Fruit fly (Drosophila melanogaster) whole organism, embryonic: ENCODE results near the gene st.
A peak's percentile ranks its signal among the peaks of the same experiment; 100 is the strongest.

ENCODE experiments used
- Abd-B ChIP-seq: fragments of 200-800 bp; sonication (Bioruptor generic); optimal IDR thresholded peaks from 2 replicates; lab custom pipeline; 2018; ENCODE audit warnings: missing biosample characterization, mild to moderate bottlenecking, missing genetic modification characterization, moderate library complexity
- B-H2 ChIP-seq: fragments of 200-800 bp; sonication (Bioruptor generic); optimal IDR thresholded peaks from 2 replicates; lab custom pipeline; 2018; ENCODE audit warnings: missing biosample characterization, mild to moderate bottlenecking, missing genetic modification characterization
- Blimp-1 ChIP-seq: fragments of 200-800 bp; sonication (Bioruptor generic); optimal IDR thresholded peaks from 3 replicates; lab custom pipeline; 2018; ENCODE audit warnings: missing biosample characterization, missing genetic modification characterization, mild to moderate bottlenecking, moderate library complexity, missing genetic modification reagents
- CG10209 ChIP-seq: fragments of 200-800 bp; sonication (Bioruptor generic); optimal IDR thresholded peaks from 3 replicates; lab custom pipeline; 2017; ENCODE audit warnings: missing biosample characterization, mild to moderate bottlenecking, missing genetic modification characterization, missing genetic modification reagents
- CG13424 ChIP-seq: fragments of 200-800 bp; sonication (Bioruptor generic); optimal IDR thresholded peaks from 2 replicates; lab custom pipeline; 2019; ENCODE audit warnings: missing biosample characterization, mild to moderate bottlenecking, missing genetic modification characterization, moderate library complexity
- CG14860 ChIP-seq: fragments of 200-800 bp; sonication (Bioruptor generic); IDR thresholded peaks from 3 replicates; pipeline ENCODE4 v1.3.6; 2022; ENCODE audit warnings: missing biosample characterization, missing genetic modification characterization; ENCODE audit not compliant: partially characterized antibody
- CG15073 ChIP-seq: fragments of 200-800 bp; sonication (Bioruptor generic); optimal IDR thresholded peaks from 2 replicates; lab custom pipeline; 2016; ENCODE audit warnings: missing biosample characterization, missing genetic modification characterization
- CG15479 ChIP-seq: fragments of 200-800 bp; sonication (Bioruptor generic); optimal IDR thresholded peaks from 3 replicates; lab custom pipeline; 2019; ENCODE audit warnings: missing biosample characterization, mild to moderate bottlenecking, missing genetic modification characterization, moderate library complexity
- CG17359 ChIP-seq: fragments of 200-800 bp; sonication (Bioruptor generic); optimal IDR thresholded peaks from 3 replicates; lab custom pipeline; 2018; ENCODE audit warnings: missing biosample characterization, mild to moderate bottlenecking, missing genetic modification characterization, moderate library complexity
- CG17385 ChIP-seq: fragments of 200-800 bp; sonication (Bioruptor generic); optimal IDR thresholded peaks from 3 replicates; lab custom pipeline; 2018; ENCODE audit warnings: missing biosample characterization, mild to moderate bottlenecking, missing genetic modification characterization
- CG17802 ChIP-seq: fragments of 200-800 bp; sonication (Bioruptor generic); optimal IDR thresholded peaks from 2 replicates; lab custom pipeline; 2018; ENCODE audit warnings: missing biosample characterization, mild to moderate bottlenecking, missing genetic modification characterization, moderate library complexity
- CG17829 ChIP-seq: fragments of 200-800 bp; optimal IDR thresholded peaks from 2 replicates; lab custom pipeline; 2019; ENCODE audit warnings: missing biosample characterization, mild to moderate bottlenecking, missing genetic modification characterization, moderate library complexity
- CG1792 ChIP-seq: fragments of 200-800 bp; sonication (Bioruptor generic); optimal IDR thresholded peaks from 2 replicates; lab custom pipeline; 2016; ENCODE audit warnings: missing biosample characterization, missing genetic modification characterization
- CG18262 ChIP-seq: fragments of 200-800 bp; optimal IDR thresholded peaks from 3 replicates; lab custom pipeline; 2019; ENCODE audit warnings: missing biosample characterization, mild to moderate bottlenecking, missing genetic modification characterization, moderate library complexity
- CG1832 ChIP-seq: fragments of 200-800 bp; sonication (Bioruptor generic); optimal IDR thresholded peaks from 2 replicates; lab custom pipeline; 2017; ENCODE audit warnings: missing biosample characterization, mild to moderate bottlenecking, missing genetic modification characterization, inconsistent platforms
- CG2889 ChIP-seq: fragments of 200-800 bp; sonication (Bioruptor generic); IDR thresholded peaks from 3 replicates; pipeline ENCODE4 v1.3.6; 2022; ENCODE audit warnings: missing biosample characterization, missing genetic modification characterization
- CG3847 ChIP-seq: fragments of 200-800 bp; sonication (Bioruptor generic); IDR thresholded peaks from 2 replicates; pipeline ENCODE4 v1.3.6; 2022; ENCODE audit warnings: missing biosample characterization, missing genetic modification characterization
- CG7839 ChIP-seq: fragments of 200-800 bp; sonication (Bioruptor generic); optimal IDR thresholded peaks from 3 replicates; lab custom pipeline; 2018; ENCODE audit warnings: missing biosample characterization, mild to moderate bottlenecking, missing genetic modification characterization, moderate library complexity
- CG8281 ChIP-seq: fragments of 200-800 bp; sonication (Bioruptor generic); optimal IDR thresholded peaks from 2 replicates; lab custom pipeline; 2018; ENCODE audit warnings: missing biosample characterization, mild to moderate bottlenecking, missing genetic modification characterization, moderate library complexity
- Chrac-16 ChIP-seq: fragments of 200-800 bp; sonication (Bioruptor generic); optimal IDR thresholded peaks from 3 replicates; lab custom pipeline; 2016; ENCODE audit warnings: missing biosample characterization, missing genetic modification characterization
- Drgx ChIP-seq: fragments of 200-800 bp; sonication (Bioruptor generic); IDR thresholded peaks from 2 replicates; pipeline ENCODE4 v1.3.6; 2022; ENCODE audit warnings: missing biosample characterization, missing genetic modification characterization
- E2f2 ChIP-seq: fragments of 200-800 bp; sonication (Bioruptor generic); IDR thresholded peaks from 2 replicates; pipeline ENCODE4 v1.3.6; 2022; ENCODE audit warnings: missing biosample characterization, missing genetic modification characterization
- Hr51 ChIP-seq, 2 experiments: fragments of 200-800 bp; sonication (Bioruptor generic); optimal IDR thresholded peaks; 2 replicates in 1 of 2; 3 replicates in 1 of 2; lab custom pipeline; 2016 to 2018; ENCODE audit warnings: missing biosample characterization in 2 of 2, missing genetic modification characterization in 2 of 2, mild to moderate bottlenecking in 1 of 2, moderate library complexity in 1 of 2
- Jarid2 ChIP-seq: fragments of 200-800 bp; sonication (Bioruptor generic); optimal IDR thresholded peaks from 3 replicates; lab custom pipeline; 2017; ENCODE audit warnings: mild to moderate bottlenecking, missing biosample characterization, missing genetic modification reagents, missing genetic modification characterization
- Mes4 ChIP-seq: fragments of 200-800 bp; sonication (Bioruptor generic); optimal IDR thresholded peaks from 2 replicates; lab custom pipeline; 2016; ENCODE audit warnings: missing biosample characterization, missing genetic modification characterization
- Mrtf ChIP-seq: fragments of 200-800 bp; sonication (Bioruptor generic); IDR thresholded peaks from 3 replicates; pipeline ENCODE4 v1.3.6; 2022; ENCODE audit warnings: missing biosample characterization, missing genetic modification characterization
- Pdp1 ChIP-seq, 2 experiments: fragments of 200-800 bp; sonication (Bioruptor generic); optimal IDR thresholded peaks; 3 replicates each; lab custom pipeline; 2016; ENCODE audit warnings: missing biosample characterization in 2 of 2, missing genetic modification characterization in 2 of 2, mild to moderate bottlenecking in 1 of 2, moderate library complexity in 1 of 2
- Xrp1 ChIP-seq: fragments of 200-800 bp; sonication (Bioruptor generic); IDR thresholded peaks from 2 replicates; pipeline ENCODE4 v1.3.6; 2022; ENCODE audit warnings: missing biosample characterization, missing genetic modification characterization
- ab ChIP-seq: fragments of 200-800 bp; sonication (Bioruptor generic); optimal IDR thresholded peaks from 2 replicates; lab custom pipeline; 2016; ENCODE audit warnings: missing biosample characterization, missing genetic modification characterization
- amos ChIP-seq: fragments of 200-800 bp; sonication (Bioruptor generic); IDR thresholded peaks from 2 replicates; pipeline ENCODE4 v1.3.6; 2022; ENCODE audit warnings: missing biosample characterization, missing genetic modification characterization; ENCODE audit not compliant: partially characterized antibody
- cato ChIP-seq: fragments of 200-800 bp; sonication (Bioruptor generic); optimal IDR thresholded peaks from 2 replicates; lab custom pipeline; 2016; ENCODE audit warnings: missing biosample characterization, missing genetic modification characterization, borderline replicate concordance
- ci ChIP-seq: fragments of 200-800 bp; sonication (Bioruptor generic); IDR thresholded peaks from 3 replicates; pipeline ENCODE4 v1.3.6; 2022; ENCODE audit warnings: missing biosample characterization, missing genetic modification characterization
- da ChIP-seq: fragments of 200-800 bp; sonication (Bioruptor generic); optimal IDR thresholded peaks from 2 replicates; lab custom pipeline; 2016; ENCODE audit warnings: missing biosample characterization, missing genetic modification characterization
- dati ChIP-seq: fragments of 200-800 bp; sonication (Bioruptor generic); IDR thresholded peaks from 2 replicates; pipeline ENCODE4 v1.3.6; 2022; ENCODE audit warnings: missing biosample characterization, missing genetic modification characterization
- dmrt99B ChIP-seq: fragments of 200-800 bp; sonication (Bioruptor generic); optimal IDR thresholded peaks from 2 replicates; lab custom pipeline; 2018; ENCODE audit warnings: missing biosample characterization, mild to moderate bottlenecking, missing genetic modification characterization, moderate library complexity
- esg ChIP-seq: fragments of 200-800 bp; sonication (Bioruptor generic); conservative IDR thresholded peaks from 2 replicates; pipeline ENCODE4 v1.3.6; 2022; ENCODE audit warnings: missing biosample characterization, missing genetic modification characterization
- fru ChIP-seq: fragments of >200 bp; optimal IDR thresholded peaks from 2 replicates; lab custom pipeline; 2017
- ham ChIP-seq: fragments of 200-800 bp; sonication (Bioruptor generic); IDR thresholded peaks from 2 replicates; pipeline ENCODE4 v1.3.6; 2022; ENCODE audit warnings: missing biosample characterization, missing genetic modification characterization
- jigr1 ChIP-seq: fragments of 200-800 bp; sonication (Bioruptor generic); IDR thresholded peaks from 3 replicates; pipeline ENCODE4 v1.3.6; 2022; ENCODE audit warnings: missing biosample characterization, missing genetic modification characterization
- jumu ChIP-seq: fragments of 200-800 bp; sonication (Bioruptor generic); optimal IDR thresholded peaks from 3 replicates; lab custom pipeline; 2016; ENCODE audit warnings: missing biosample characterization, missing genetic modification characterization
- kah ChIP-seq: fragments of 200-800 bp; sonication (Bioruptor generic); optimal IDR thresholded peaks from 2 replicates; lab custom pipeline; 2018; ENCODE audit warnings: missing biosample characterization, mild to moderate bottlenecking, missing genetic modification characterization
- kni ChIP-seq: fragments of 200-800 bp; sonication (Bioruptor generic); optimal IDR thresholded peaks from 3 replicates; lab custom pipeline; 2017; ENCODE audit warnings: mild to moderate bottlenecking, missing biosample characterization, missing genetic modification reagents, missing genetic modification characterization
- lab ChIP-seq: fragments of 200-800 bp; sonication (Bioruptor generic); optimal IDR thresholded peaks from 3 replicates; lab custom pipeline; 2017; ENCODE audit warnings: missing biosample characterization, missing genetic modification characterization, mild to moderate bottlenecking, moderate library complexity, missing genetic modification reagents
- lmd ChIP-seq: fragments of 200-800 bp; sonication (Bioruptor generic); IDR thresholded peaks from 2 replicates; pipeline ENCODE4 v1.3.6; 2022; ENCODE audit warnings: missing biosample characterization, missing genetic modification characterization
- ranshi ChIP-seq: fragments of 200-800 bp; sonication (Bioruptor generic); IDR thresholded peaks from 2 replicates; pipeline ENCODE4 v1.3.6; 2022; ENCODE audit warnings: missing biosample characterization, missing genetic modification characterization
- row ChIP-seq: fragments of 200-800 bp; sonication (Bioruptor generic); IDR thresholded peaks from 3 replicates; pipeline ENCODE4 v1.3.6; 2022; ENCODE audit warnings: missing biosample characterization, missing genetic modification characterization
- sens ChIP-seq: fragments of 200-800 bp; sonication (Bioruptor generic); peaks from one replicate; lab custom pipeline; 2016; ENCODE audit warnings: missing biosample characterization, missing genetic modification characterization
- sisA ChIP-seq: fragments of 200-800 bp; sonication (Bioruptor generic); IDR thresholded peaks from 2 replicates; pipeline ENCODE4 v1.3.6; 2022; ENCODE audit warnings: missing biosample characterization, missing genetic modification characterization
- trh ChIP-seq: fragments of 200-800 bp; sonication (Bioruptor generic); optimal IDR thresholded peaks from 2 replicates; lab custom pipeline; 2016; ENCODE audit warnings: missing biosample characterization, missing genetic modification characterization
- zfh2 ChIP-seq: fragments of 200-800 bp; sonication (Bioruptor generic); optimal IDR thresholded peaks from 2 replicates; lab custom pipeline; 2016; ENCODE audit warnings: missing biosample characterization, missing genetic modification characterization

Gene st

DNA sequence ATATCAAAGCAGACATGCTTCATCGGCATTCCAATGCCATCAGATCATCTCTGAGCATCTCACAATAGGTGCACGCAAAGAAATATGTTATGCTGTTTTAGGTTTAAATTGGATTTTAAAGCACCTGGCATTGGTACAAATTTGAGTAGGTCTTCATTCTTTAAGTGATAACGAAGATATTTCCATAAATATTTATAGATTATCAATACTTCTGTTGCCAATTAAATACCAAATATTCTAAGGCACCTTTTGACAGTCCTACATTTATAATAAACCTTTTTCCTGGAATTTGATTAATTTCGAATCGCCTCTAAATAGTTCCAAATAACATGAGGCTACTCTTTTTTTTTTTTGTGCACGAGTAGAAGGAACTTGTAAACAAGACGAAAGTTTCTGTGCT is 23.3 kb upstream of the st start (continued):
- TF ChIP-seq esg (GFP tag; lab: Robert Waterston, UW) (0 out of 2 replicates have a peak, but pooled peaks have one; percentile 5), jumu (GFP tag; lab: Kevin White, UChicago) (no peak), lab (GFP tag; lab: Kevin White, UChicago) (peak; percentile 32), CG17359 (peak; percentile 29), CG13424 (tag; lab: Kevin White, UChicago) (peak; percentile 5), da (GFP tag; lab: Kevin White, UChicago) (no peak), trh (GFP tag; lab: Kevin White, UChicago) (no peak), CG7839 (tag; lab: Kevin White, UChicago) (peak; percentile 53), zfh2 (no peak), dmrt99B (tag; lab: Kevin White, UChicago) (peak; percentile 59), Xrp1 (peak; percentile 13; the same call in 1 of the 2 replicates), CG17829 (tag; lab: Kevin White, UChicago) (no peak), Abd-B (GFP tag; lab: Kevin White, UChicago) (no peak), sisA (GFP tag; lab: Robert Waterston, UW) (peak; percentile 26; the same call in 1 of the 2 replicates), Blimp-1 (peak; percentile 53)

DNA sequence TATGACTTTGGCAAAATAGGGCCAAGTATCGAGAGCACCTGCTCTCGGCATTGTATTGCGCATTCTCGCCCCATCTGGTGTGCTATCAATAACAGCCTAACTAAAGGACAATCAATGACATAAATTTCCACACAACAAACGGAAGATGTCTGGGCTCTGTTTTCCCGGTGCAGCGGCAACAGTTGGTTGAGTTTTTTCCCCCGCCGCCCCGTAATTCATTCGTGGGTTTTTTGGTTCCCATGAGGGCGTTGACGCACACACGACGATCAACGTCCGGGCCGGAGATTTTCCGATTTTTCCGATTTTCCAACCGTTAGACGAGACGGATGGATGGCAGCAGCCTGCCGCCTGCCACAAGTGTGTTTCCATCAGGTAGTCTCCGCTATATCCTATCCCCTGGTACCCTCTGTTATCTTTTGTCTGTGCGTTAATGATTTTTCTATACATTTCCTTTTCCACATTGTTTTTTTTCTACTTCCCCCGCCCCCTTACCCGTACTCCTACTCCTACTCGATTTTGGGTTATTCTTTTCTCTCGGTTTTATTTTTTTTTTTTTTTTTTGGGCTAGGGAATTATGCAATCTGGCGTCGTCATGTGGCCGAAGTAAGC is 21.8 kb upstream of the st start:
- TF ChIP-seq ci (GFP tag; lab: Robert Waterston, UW) (peak; percentile 35; the same call in 1 of the 3 replicates), kah (GFP tag; lab: Kevin White, UChicago) (peak; percentile 90), Mrtf (GFP tag; lab: Robert Waterston, UW) (no peak), CG17385 (GFP tag; lab: Kevin White, UChicago) (no peak), ab (no peak), Drgx (GFP tag; lab: Robert Waterston, UW) (no peak), amos (GFP tag; lab: Robert Waterston, UW) (no peak), Hr51 (GFP tag; optimal IDR thresholded peaks at IDR 0.05; lab: Kevin White, UChicago) (no peak), CG15479 (GFP tag; lab: Kevin White, UChicago) (peak; percentile 76), CG17359 (no peak), kni (peak; percentile 61), sens (peak; percentile 47), CG1832 (GFP tag; lab: Kevin White, UChicago) (no peak), Chrac-16 (no peak), CG15073 (GFP tag; lab: Kevin White, UChicago) (no peak), CG17802 (tag; lab: Kevin White, UChicago) (no peak), CG14860 (GFP tag; lab: Robert Waterston, UW) (no peak), fru (lab: Kevin White, UChicago) (no peak), CG10209 (GFP tag; lab: Kevin White, UChicago) (no peak), lmd (GFP tag; lab: Robert Waterston, UW) (no peak), B-H2 (no peak), row (GFP tag; lab: Robert Waterston, UW) (no peak), jigr1 (no peak), E2f2 (GFP tag; lab: Robert Waterston, UW) (no peak), ham (GFP tag; lab: Robert Waterston, UW) (no peak), CG3847 (no peak), CG1792 (GFP tag; lab: Kevin White, UChicago) (no peak), CG2889 (GFP tag; lab: Robert Waterston, UW) (no peak), Jarid2 (no peak), CG8281 (tag; lab: Kevin White, UChicago) (no peak), cato (no peak), CG18262 (tag; lab: Kevin White, UChicago) (no peak), dati (GFP tag; lab: Robert Waterston, UW) (no peak), Mes4 (GFP tag; lab: Kevin White, UChicago) (no peak), ranshi (GFP tag; lab: Robert Waterston, UW) (no peak), Pdp1 (GFP tag; optimal IDR thresholded peaks at IDR 0.05; lab: Kevin White, UChicago) (peak in 1 of 2 experiments; percentile 24)
